Fruit fly (Drosophila melanogaster) S2 (cell line): Measurements from ENCODE around the gene Acp32CD.

ENCODE experiments used
- CG8478 ChIP-seq: fragments of >200 bp; optimal IDR thresholded peaks from 2 replicates; lab custom pipeline; 2018
- CTCF ChIP-seq, 2 experiments: fragments of >200 bp; optimal IDR thresholded peaks; 2 replicates each; lab custom pipeline; 2018

DNA sequence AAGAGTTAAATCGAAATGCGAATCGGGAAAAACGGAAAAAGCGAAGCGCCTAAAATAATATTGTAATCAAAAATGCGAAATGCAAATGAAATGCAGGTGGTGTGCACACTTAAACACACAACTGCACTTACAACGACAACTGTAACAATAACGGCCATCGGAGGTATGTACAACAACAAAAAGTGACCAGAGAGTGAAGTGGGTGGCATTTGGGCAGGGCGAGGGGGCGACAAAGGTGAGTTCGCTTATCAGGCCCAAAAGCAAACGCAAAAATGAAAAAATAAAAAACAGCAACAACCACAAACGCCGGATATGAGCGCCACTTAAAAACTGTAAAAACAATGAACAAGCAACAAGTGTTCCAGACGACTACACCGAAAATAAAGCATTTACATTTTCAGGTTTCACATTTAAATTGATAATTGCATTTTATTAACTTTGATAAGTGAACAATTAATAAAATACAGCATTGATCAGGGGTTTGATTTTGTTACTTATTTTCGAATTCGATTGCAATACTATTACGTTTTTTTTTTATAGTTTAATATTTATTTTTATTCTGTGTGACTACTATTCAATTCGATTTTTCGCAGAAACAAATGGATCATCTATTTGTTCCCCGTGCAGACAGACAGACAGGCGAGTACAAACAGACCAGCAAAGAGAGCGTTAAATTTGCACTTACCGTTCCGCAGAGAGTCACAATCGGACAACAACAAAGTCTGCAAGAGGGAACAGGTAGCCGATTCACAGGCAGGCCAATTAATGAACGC is 49.9 kb downstream of the Acp32CD start:
- no peak for TF ChIP-seq CG8478
- TF ChIP-seq CTCF (optimal IDR thresholded peaks at IDR 0.05; lab: Kevin White, UChicago), result no peak
